Worm (Caenorhabditis elegans) whole organism, early embryonic: ENCODE data around the gene ZK177.11.

Experiments used
- B0310.2 ChIP-seq: sonication (generic microtip); optimal IDR thresholded peaks from 2 replicates; lab custom pipeline; 2016; ENCODE audit warnings: mild to moderate bottlenecking, missing genetic modification characterization, missing compliant biosample characterization
- F13C5.2 ChIP-seq: sonication (generic microtip); optimal IDR thresholded peaks from 2 replicates; lab custom pipeline; 2017; ENCODE audit warnings: mild to moderate bottlenecking, missing genetic modification characterization, inconsistent platforms, missing compliant biosample characterization
- aly-1 ChIP-seq: sonication (generic microtip); optimal IDR thresholded peaks from 2 replicates; lab custom pipeline; 2016; ENCODE audit warnings: missing genetic modification characterization, missing compliant biosample characterization
- ama-1 ChIP-seq: fragments of 150-350 bp; optimal IDR thresholded peaks from 2 replicates; lab custom pipeline; 2014
- ceh-13 ChIP-seq: fragments of 200-800 bp; sonication (Bioruptor generic); optimal IDR thresholded peaks from 2 replicates; lab custom pipeline; 2018; ENCODE audit warnings: mild to moderate bottlenecking, missing genetic modification characterization, missing compliant biosample characterization
- ceh-36 ChIP-seq: sonication (generic microtip); optimal IDR thresholded peaks from 2 replicates; lab custom pipeline; 2016; ENCODE audit warnings: missing genetic modification characterization, inconsistent platforms, missing compliant biosample characterization
- ets-7 ChIP-seq: sonication (generic microtip); optimal IDR thresholded peaks from 2 replicates; lab custom pipeline; 2016; ENCODE audit warnings: missing genotype, missing genetic modification characterization, missing compliant biosample characterization
- flt-1 ChIP-seq: fragments of 200-800 bp; sonication (Bioruptor generic); IDR thresholded peaks from 2 replicates; pipeline ENCODE4 v1.3.6; 2022; ENCODE audit warnings: missing genetic modification characterization, missing compliant biosample characterization
- hmbx-1 ChIP-seq: sonication (generic microtip); optimal IDR thresholded peaks from 2 replicates; lab custom pipeline; 2016; ENCODE audit warnings: mild to moderate bottlenecking, missing genetic modification characterization, missing compliant biosample characterization
- hmg-4 ChIP-seq: fragments of 200-800 bp; sonication (Bioruptor generic); optimal IDR thresholded peaks from 2 replicates; lab custom pipeline; 2018; ENCODE audit warnings: mild to moderate bottlenecking, missing genetic modification characterization, missing compliant biosample characterization
- hnd-1 ChIP-seq: sonication (generic microtip); optimal IDR thresholded peaks from 2 replicates; lab custom pipeline; 2016; ENCODE audit warnings: missing genetic modification characterization, missing compliant biosample characterization
- pes-1 ChIP-seq: fragments of 200-800 bp; sonication (Bioruptor generic); IDR thresholded peaks from 2 replicates; pipeline ENCODE4 v1.3.6; 2022; ENCODE audit warnings: missing genetic modification reagents, missing genetic modification characterization, missing compliant biosample characterization
- scrt-1 ChIP-seq: fragments of 200-800 bp; sonication (Bioruptor generic); IDR thresholded peaks from 2 replicates; pipeline ENCODE4 v1.3.6; 2022; ENCODE audit warnings: missing genetic modification characterization, missing compliant biosample characterization
- sea-1 ChIP-seq: fragments of 200-800 bp; sonication (Bioruptor generic); conservative IDR thresholded peaks from 2 replicates; pipeline ENCODE4 v1.3.6; 2022; ENCODE audit warnings: missing genetic modification characterization, missing compliant biosample characterization
- tbx-11 ChIP-seq: fragments of 200-800 bp; sonication (Bioruptor generic); IDR thresholded peaks from 2 replicates; pipeline ENCODE4 v1.3.6; 2022; ENCODE audit warnings: missing genetic modification characterization, missing compliant biosample characterization
- tbx-37 ChIP-seq: fragments of 200-800 bp; sonication (Bioruptor generic); conservative IDR thresholded peaks from 2 replicates; pipeline ENCODE4 v1.3.6; 2022; ENCODE audit warnings: missing genetic modification reagents, missing genetic modification characterization, missing compliant biosample characterization

Gene ZK177.11

ce11 chrII:5565082-5565623 lies 42.4 kb downstream of the ZK177.11 start:
- TF ChIP-seq aly-1 (no peak), sea-1 (GFP tag; lab: Robert Waterston, UW) (0 out of 2 replicates have a peak, but pooled peaks have one; percentile 23)

ce11 chrII:5570272-5570671 lies 47.5 kb downstream of the ZK177.11 start, which contains the start of the genes C17C3.1 and C17C3.15:
Gene C17C3.1 (plus strand): TSS chrII:5570572.
Gene C17C3.15 (plus strand): TSS chrII:5570654.
- no peak for TF ChIP-seq hnd-1 (tag; lab: Kevin White, UChicago)
- TF ChIP-seq ceh-36 (tag; lab: Kevin White, UChicago): no peak
- TF ChIP-seq scrt-1 (GFP tag; lab: Robert Waterston, UW): no peak
- TF ChIP-seq ceh-13 (GFP tag; lab: Kevin White, UChicago): no peak
- TF ChIP-seq ama-1 (lab: Kevin White, UChicago): no peak
- TF ChIP-seq F13C5.2 (tag; lab: Kevin White, UChicago): no peak
- no peak for TF ChIP-seq pes-1 (GFP tag; lab: Robert Waterston, UW)
- no peak for TF ChIP-seq aly-1
- TF ChIP-seq tbx-11 (GFP tag; lab: Robert Waterston, UW): no peak
- no peak for TF ChIP-seq flt-1
- no peak for TF ChIP-seq hmg-4 (GFP tag; lab: Kevin White, UChicago)
- TF ChIP-seq ets-7 (tag; lab: Kevin White, UChicago): no peak
- TF ChIP-seq hmbx-1: no peak
- no peak for TF ChIP-seq B0310.2
- TF ChIP-seq tbx-37 (GFP tag; lab: Robert Waterston, UW): no peak

ce11 chrII:5572082-5572746 lies 49.5 kb downstream of the ZK177.11 start:
- TF ChIP-seq hmg-4 (GFP tag; lab: Kevin White, UChicago): no peak
- no peak for TF ChIP-seq sea-1 (GFP tag; lab: Robert Waterston, UW)
- TF ChIP-seq B0310.2: no peak
- TF ChIP-seq scrt-1 (GFP tag; lab: Robert Waterston, UW): no peak
- no peak for TF ChIP-seq hmbx-1
- TF ChIP-seq ama-1 (lab: Kevin White, UChicago): no peak
- TF ChIP-seq ets-7 (tag; lab: Kevin White, UChicago): no peak
- TF ChIP-seq ceh-13 (GFP tag; lab: Kevin White, UChicago): no peak
- no peak for TF ChIP-seq aly-1
